Fruit fly (Drosophila melanogaster): ENCODE data around the gene Rab27.

Rab27 gene

DNA sequence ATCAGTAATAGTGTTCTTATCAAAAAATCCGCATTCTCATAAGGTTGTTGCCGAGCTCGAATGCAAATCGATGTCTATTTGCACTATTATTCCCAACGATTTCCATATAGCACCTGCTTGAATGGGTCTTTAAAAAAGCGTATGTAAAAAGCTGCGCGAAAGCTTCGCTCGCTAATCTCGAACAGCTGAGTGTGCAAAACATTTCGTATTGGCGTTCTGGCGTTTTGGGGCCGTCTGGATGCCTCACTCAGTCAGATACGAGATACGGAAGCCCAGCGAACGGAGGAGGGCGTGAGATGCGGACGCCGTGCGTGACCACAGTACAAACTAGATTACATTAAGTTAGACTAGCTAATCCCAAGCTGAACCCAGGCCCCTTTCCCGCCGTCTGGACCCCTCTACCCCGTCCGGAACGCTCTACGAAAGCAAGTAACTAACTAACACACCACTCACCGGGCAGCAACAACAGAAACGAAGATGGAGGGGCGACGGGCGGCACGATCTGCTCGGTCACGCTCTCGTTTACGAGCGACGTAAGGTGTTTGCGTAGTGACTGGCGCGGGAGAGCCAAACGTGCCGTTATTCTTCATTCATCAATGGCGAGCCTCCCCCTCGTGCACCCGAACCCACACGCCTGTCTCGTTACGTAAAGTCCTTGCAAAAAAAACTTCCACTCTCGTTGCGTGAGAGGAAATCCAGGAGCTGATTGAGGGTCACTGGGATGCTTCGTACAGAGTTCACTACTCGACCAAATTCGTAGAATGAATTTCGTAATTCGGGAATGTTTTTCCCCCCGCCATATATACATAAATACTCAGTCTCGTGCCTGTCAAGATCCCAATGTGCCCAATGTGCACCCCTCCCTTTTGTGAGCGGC lies 10.0 kb downstream of the Rab27 start:
- TF ChIP-seq CG8478 (optimal IDR thresholded peaks at IDR 0.05) (no peak), CTCF (optimal IDR thresholded peaks at IDR 0.05) (no peak)

DNA sequence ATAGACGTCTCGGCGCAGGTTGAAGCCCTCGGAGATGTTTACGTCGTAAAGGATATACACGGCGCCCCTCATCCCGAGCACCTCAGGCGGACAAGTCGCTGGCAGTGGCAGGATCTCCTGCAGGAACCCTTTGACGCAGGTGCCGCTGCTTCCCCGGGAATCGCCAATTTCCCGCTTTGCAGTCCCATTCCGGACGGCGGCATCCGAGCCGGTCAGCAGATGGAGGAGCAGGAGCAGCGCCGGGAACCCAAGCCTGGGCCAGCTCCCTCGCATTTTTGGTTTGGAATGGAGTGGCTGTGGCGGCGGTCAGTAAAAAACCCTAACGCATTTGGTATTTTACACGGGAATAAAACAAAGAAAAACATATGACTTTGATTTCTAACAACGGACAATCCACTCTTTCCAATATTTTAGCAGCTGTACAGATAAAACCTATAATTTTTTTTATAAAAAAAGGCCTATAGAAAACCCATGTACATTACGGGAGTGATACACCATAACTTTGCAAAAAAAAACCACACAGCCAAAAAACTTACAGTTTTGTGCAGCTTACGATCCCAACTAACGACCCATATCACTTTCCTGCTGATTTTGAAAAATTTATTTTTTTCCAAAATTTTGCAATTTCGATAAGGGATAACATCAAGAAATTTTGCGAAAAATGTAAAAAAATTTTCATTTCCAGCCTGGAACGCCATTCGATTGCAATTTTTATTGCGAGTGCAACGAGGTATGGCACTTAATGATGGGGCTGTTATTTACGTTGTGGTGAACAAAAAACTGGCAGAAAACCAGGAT lies 10.9 kb downstream of the Rab27 start, which contains the start of the genes O-fut2 and CG14777:
TSS of gene O-fut2 (minus strand) at position 290 of the 798 bp plus-strand sequence.
TSS of gene CG14777 (plus strand) at position 428 of the 798 bp plus-strand sequence.
- no peak for TF ChIP-seq CG8478 (optimal IDR thresholded peaks at IDR 0.05)
- no peak for TF ChIP-seq CTCF (optimal IDR thresholded peaks at IDR 0.05)

DNA sequence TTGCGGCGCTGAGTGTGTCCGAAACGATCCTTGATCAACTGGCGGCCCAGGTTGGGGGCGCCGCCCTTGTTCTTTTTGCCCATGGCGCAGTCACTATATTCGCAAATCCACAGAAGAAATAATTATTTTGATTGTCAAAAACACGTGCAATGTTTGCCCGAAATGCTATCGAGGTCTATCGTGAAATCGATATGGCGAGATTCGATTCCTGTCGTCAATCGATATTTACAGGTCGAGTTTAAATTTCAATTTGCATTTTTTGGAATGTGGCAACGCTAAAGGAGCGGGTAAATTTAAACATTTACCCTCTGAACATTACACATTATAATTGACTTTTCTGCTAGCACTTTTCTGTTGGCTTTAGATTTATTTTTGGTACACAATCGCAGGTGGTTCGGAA lies 12.7 kb downstream of the Rab27 start, which contains the start of gene Ns3:
TSS of gene Ns3 (minus strand) at position 188 of the 400 bp plus-strand sequence.
- TF ChIP-seq CG8478 (optimal IDR thresholded peaks at IDR 0.05), result no peak
- peak; percentile 3 to 7 for TF ChIP-seq CTCF (optimal IDR thresholded peaks at IDR 0.05)

DNA sequence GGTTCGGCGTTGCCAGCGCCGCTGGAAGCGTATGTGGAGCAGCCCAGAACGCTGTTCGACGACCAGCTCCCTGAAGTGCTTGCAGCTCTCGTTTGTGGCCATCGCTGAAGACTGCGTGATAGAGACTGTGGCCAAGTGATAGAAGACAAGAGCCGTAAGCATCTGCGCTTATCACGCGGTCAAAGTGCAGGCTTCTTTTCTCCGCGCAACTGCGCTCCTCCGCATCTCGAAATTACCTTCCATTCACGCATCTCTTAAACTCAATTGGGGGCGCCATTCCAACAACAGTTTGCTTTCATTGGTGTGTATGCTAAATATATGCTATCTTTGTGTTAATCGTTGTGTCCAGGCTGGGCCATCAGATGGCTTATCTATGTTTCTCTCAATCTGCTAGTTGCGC lies 15.2 kb downstream of the Rab27 start, which contains the start of gene CG14787:
TSS of gene CG14787 (minus strand) at position 133 of the 400 bp plus-strand sequence.
- TF ChIP-seq CG8478 (optimal IDR thresholded peaks at IDR 0.05), result no peak
- no peak for TF ChIP-seq CTCF (optimal IDR thresholded peaks at IDR 0.05)

DNA sequence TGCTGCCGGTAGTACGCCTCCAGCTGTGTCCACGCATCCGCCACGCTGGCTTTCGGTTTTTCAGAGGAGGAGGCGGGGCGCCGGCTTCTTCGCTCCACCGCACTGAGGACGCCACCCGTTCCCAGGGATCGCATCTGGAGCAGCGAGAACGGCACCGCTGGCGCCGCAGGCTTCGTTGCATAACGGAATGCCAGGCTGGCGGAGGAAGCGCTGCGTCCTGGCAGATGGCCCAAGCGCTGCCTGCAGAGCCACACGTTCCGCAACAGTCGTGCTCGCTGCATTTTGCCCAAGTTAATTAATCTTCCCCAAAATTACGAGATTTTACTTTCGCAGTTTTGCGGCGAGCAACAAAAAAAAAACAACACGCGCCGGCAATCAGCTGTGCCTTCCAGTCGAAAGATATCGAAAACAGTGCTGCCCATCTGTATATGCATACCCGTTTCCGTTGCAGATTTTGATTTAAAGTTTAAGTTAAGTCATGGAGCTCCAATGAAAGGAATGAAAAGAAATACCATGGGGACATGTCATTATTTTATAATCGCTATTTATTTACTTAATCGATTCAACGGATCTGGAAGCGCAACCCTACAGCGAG lies 16.4 kb downstream of the Rab27 start, which contains the start of gene Lrpprc2:
TSS of gene Lrpprc2 (minus strand) at position 340 of the 595 bp plus-strand sequence.
- TF ChIP-seq CG8478 (optimal IDR thresholded peaks at IDR 0.05) (no peak), CTCF (optimal IDR thresholded peaks at IDR 0.05) (no peak)

DNA sequence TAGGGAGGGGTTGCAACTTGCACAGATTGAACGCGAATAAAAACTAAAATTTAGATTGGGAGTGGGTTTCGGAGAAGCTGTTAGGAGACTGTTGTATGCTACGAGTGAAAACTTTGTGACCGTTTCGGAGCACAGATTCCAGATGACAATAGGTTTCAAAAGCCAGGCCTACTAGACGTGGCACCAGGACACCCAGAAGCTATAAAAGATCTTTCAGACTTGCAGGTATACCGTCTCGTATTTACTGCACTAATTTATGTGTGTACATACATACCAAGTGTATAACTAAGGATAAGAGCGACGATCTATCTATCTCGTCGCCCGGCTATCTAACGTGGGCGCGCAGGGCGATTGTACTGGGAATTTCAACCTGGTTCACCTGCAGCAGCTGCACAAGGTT lies 19.8 kb downstream of the Rab27 start, which contains the start of gene CG14785:
TSS of gene CG14785 (minus strand) at position 101 of the 400 bp plus-strand sequence.
- no peak for TF ChIP-seq CG8478 (optimal IDR thresholded peaks at IDR 0.05)
- no peak for TF ChIP-seq CTCF (optimal IDR thresholded peaks at IDR 0.05)

DNA sequence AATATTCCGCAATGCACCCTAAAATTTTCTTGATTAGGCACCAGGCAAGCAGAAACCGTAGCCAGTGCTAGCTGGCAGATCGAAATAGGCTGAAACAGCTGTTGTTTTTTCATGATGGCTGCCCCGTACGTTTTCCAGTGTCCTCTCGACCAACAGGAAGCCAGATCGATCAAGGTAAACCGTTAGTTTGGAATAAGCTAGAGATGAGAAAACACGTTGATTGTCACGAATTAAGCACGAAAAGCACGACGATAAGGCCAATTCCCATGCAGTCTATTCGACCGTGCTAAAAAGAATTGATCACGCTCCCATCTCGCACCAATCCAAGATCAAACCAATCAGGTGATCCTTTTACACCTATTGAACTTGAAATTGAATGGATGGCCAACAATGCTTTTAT lies 21.9 kb downstream of the Rab27 start:
- TF ChIP-seq CG8478 (optimal IDR thresholded peaks at IDR 0.05) (no peak), CTCF (optimal IDR thresholded peaks at IDR 0.05) (no peak)

DNA sequence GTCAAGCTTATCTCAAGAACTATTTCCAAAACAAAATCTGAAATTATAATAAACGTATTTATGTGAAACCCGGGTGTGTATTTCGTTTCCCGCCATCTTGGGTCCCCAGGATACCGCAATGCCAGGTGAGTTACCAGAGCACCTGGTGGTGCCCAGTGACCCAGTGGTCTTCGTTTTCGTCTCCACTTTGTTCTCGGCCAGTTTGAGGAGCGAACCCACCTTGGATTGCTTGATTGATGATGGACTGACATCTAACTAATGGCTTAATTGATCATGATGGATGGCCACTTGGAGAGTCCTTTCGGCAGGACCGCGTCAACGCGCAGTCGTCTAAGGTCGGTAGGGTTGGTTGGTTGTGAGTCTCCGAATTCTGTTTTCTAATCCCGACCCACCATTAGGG lies 24.6 kb downstream of the Rab27 start, which contains the start of gene Gr2a:
TSS of gene Gr2a (plus strand) at position 301 of the 400 bp plus-strand sequence.
- TF ChIP-seq CG8478 (optimal IDR thresholded peaks at IDR 0.05), result no peak
- no peak for TF ChIP-seq CTCF (optimal IDR thresholded peaks at IDR 0.05)
